Fruit fly (Drosophila melanogaster): ENCODE data around the gene CG46317.

dm6 chrX:14265149-14265548, 4.1 kb downstream of the CG46317 start:
- no peak for TF ChIP-seq ovo (GFP tag; optimal IDR thresholded peaks at IDR 0.05)
- TF ChIP-seq toe (GFP tag; optimal IDR thresholded peaks at IDR 0.05) = no peak
- TF ChIP-seq cic (GFP tag; optimal IDR thresholded peaks at IDR 0.05) = no peak
- TF ChIP-seq CG33017 (tag; optimal IDR thresholded peaks at IDR 0.05) = no peak
- no peak for TF ChIP-seq Hr96 (GFP tag; optimal IDR thresholded peaks at IDR 0.05)
- TF ChIP-seq pad (GFP tag; optimal IDR thresholded peaks at IDR 0.05) = no peak
- TF ChIP-seq Clk (GFP tag; optimal IDR thresholded peaks at IDR 0.05) = no peak
- no peak for TF ChIP-seq CG11617 (GFP tag; optimal IDR thresholded peaks at IDR 0.05)
- no peak for TF ChIP-seq CG7045 (GFP tag; optimal IDR thresholded peaks at IDR 0.05)
- no peak for TF ChIP-seq CG5204 (GFP tag; optimal IDR thresholded peaks at IDR 0.05)
- TF ChIP-seq CG7101 (tag; optimal IDR thresholded peaks at IDR 0.05) = no peak
- no peak for TF ChIP-seq Crg-1 (GFP tag; optimal IDR thresholded peaks at IDR 0.05)
